Fruit fly (Drosophila melanogaster): ENCODE measurements around the gene CG14015.

DNA sequence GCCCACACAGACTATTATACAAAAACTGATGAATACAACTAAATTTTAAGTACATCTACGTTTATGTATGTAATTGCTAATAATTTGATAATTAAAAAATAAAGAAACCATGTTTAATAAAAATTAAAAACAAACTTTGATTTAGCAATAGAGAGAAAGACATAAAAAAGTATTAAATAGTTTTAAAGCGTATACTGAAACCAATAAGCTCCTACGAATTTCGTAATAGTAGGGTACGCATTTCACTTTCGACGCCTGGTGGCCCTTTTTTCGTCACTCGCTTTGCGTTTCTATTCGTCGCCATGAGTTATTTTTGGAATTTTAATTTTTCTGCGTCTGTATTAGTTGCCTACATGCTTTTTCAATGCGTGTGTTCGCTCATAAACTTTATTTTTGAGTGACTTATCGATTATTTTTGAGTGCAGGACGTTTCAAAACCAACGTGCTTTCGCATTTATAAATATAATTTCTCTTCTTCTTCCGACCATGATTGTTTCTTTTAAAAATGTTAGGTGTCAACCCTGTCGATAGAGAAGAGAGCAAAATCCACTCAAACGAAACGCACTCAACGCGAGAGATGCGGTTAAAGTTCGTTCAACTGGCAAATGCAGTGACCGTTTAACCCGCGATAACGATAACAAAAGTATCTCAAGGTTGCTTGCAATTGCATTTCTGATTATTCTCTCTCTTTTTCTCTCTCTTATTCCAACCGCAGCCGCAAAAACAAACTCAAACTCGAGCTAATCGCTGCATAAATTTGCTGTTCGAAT is 7.7 kb upstream of the CG14015 start, which contains the start of gene Oscillin:
- no peak for TF ChIP-seq CG8478 (optimal IDR thresholded peaks at IDR 0.05)
- TF ChIP-seq CTCF (optimal IDR thresholded peaks at IDR 0.05) = no peak
